Fruit fly (Drosophila melanogaster): Measurements from ENCODE around the gene ca.

dm6 chr3R:29806682-29807393 lies at the start of gene ca, which contains the start of gene ncd:
- no peak for TF ChIP-seq CG1621 (tag; optimal IDR thresholded peaks at IDR 0.05)
- TF ChIP-seq CG16779 (tag; optimal IDR thresholded peaks at IDR 0.05) = no peak
- no peak for TF ChIP-seq esn (GFP tag; optimal IDR thresholded peaks at IDR 0.05)
- TF ChIP-seq cyc (GFP tag; optimal IDR thresholded peaks at IDR 0.05) = no peak
- no peak for TF ChIP-seq lz (GFP tag; optimal IDR thresholded peaks at IDR 0.05)
- no peak for TF ChIP-seq Sox14 (GFP tag; optimal IDR thresholded peaks at IDR 0.05)
- no peak for TF ChIP-seq Hr39 (GFP tag; optimal IDR thresholded peaks at IDR 0.05)
- TF ChIP-seq Ets96B (tag; optimal IDR thresholded peaks at IDR 0.05) = no peak
- no peak for TF ChIP-seq CG8319 (GFP tag; optimal IDR thresholded peaks at IDR 0.05)
- TF ChIP-seq Blimp-1 (GFP tag; optimal IDR thresholded peaks at IDR 0.05) = no peak
- no peak for TF ChIP-seq ss (GFP tag; optimal IDR thresholded peaks at IDR 0.05)
